Fruit fly (Drosophila melanogaster): ENCODE measurements around the gene RhoGEF64C.

The RhoGEF64C gene

dm6 chr3L:4844792-4845191 lies 152.2 kb downstream of the RhoGEF64C start (continued):
- no peak for TF ChIP-seq p53 (GFP tag; optimal IDR thresholded peaks at IDR 0.05)
- TF ChIP-seq NFAT (GFP tag; IDR thresholded peaks at IDR 0.05), result no peak
- no peak for TF ChIP-seq danr (GFP tag; IDR thresholded peaks at IDR 0.05)
- no peak for TF ChIP-seq Hand (GFP tag; optimal IDR thresholded peaks at IDR 0.05)
- TF ChIP-seq esg (GFP tag; conservative IDR thresholded peaks at IDR 0.05), result no peak
- TF ChIP-seq CG9932 (GFP tag; IDR thresholded peaks at IDR 0.05), result peak; percentile 9; the same call in 1 of the 2 replicates
- no peak for TF ChIP-seq MTF-1 (GFP tag; optimal IDR thresholded peaks at IDR 0.05; ENCODE audit: borderline replicate concordance)
- TF ChIP-seq bsh (GFP tag; optimal IDR thresholded peaks at IDR 0.05), result no peak
- 0 out of 4 replicates have a peak, but pooled peaks have one; percentile 11 for TF ChIP-seq Gug (GFP tag; IDR thresholded peaks at IDR 0.05)
- TF ChIP-seq CG2712 (tag; optimal IDR thresholded peaks at IDR 0.05), result no peak
- TF ChIP-seq CG14667 (GFP tag; IDR thresholded peaks at IDR 0.05), result no peak
- TF ChIP-seq Med (GFP tag), result peak; percentile 64
- TF ChIP-seq row (GFP tag; IDR thresholded peaks at IDR 0.05), result peak; percentile 41; the same call in 2 of the 3 replicates
- no peak for TF ChIP-seq jigr1 (GFP tag; IDR thresholded peaks at IDR 0.05)
- no peak for TF ChIP-seq Ets97D (GFP tag; optimal IDR thresholded peaks at IDR 0.05)
- TF ChIP-seq zfh1 (GFP tag; IDR thresholded peaks at IDR 0.05), result no peak
- no peak for TF ChIP-seq CG5180 (GFP tag; optimal IDR thresholded peaks at IDR 0.05)
- TF ChIP-seq scrt (GFP tag; optimal IDR thresholded peaks at IDR 0.05), result no peak
